Fruit fly (Drosophila melanogaster): ENCODE data around the gene CG14563.

Gene CG14563

DNA sequence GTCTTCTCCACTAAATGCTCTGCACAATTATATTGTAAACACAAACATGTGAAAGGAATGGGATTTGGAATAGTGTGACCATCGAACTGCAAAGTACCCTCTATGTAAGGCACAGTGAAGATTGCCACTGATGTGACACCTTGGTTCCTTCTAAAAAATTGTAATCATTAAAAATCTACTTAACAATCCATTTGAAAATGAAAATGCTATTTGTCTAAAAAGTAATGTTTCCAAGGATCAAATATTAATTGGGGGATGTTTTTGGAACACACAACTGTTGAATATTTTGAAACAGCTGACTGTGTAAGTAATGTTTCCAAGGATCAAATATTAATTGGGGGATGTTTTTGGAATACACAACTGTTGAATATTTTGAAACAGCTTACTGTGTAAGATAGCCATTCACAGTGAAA, 14.0 kb downstream of the CG14563 start, which contains the start of gene CG32448 (continued):
- no peak for TF ChIP-seq Hr78 (GFP tag; optimal IDR thresholded peaks at IDR 0.05)
- peak; percentile 61; the same call in 1 of the 2 replicates for TF ChIP-seq Taf1 (GFP tag; IDR thresholded peaks at IDR 0.05)
- peak; percentile 21 for TF ChIP-seq sug (tag; optimal IDR thresholded peaks at IDR 0.05)
- TF ChIP-seq CG4730 (GFP tag; IDR thresholded peaks at IDR 0.05), result 0 out of 2 replicates have a peak, but pooled peaks have one; percentile 16
- TF ChIP-seq crc (GFP tag; optimal IDR thresholded peaks at IDR 0.05), result no peak
- peak; percentile 81 for TF ChIP-seq lmd (GFP tag; IDR thresholded peaks at IDR 0.05)
- peak; percentile 19 for TF ChIP-seq CG33213 (GFP tag; optimal IDR thresholded peaks at IDR 0.05)
- TF ChIP-seq CG8924 (tag; optimal IDR thresholded peaks at IDR 0.05), result peak; percentile 59
- no peak for TF ChIP-seq CkIIα-i1 (GFP tag; IDR thresholded peaks at IDR 0.05)
- TF ChIP-seq unc-4 (GFP tag; IDR thresholded peaks at IDR 0.05; ENCODE audit: partially characterized antibody), result no peak
- TF ChIP-seq Hey (tag; optimal IDR thresholded peaks at IDR 0.05), result no peak
- TF ChIP-seq org-1 (GFP tag; optimal IDR thresholded peaks at IDR 0.05), result no peak
- TF ChIP-seq danr (GFP tag; IDR thresholded peaks at IDR 0.05), result 0 out of 2 replicates have a peak, but pooled peaks have one; percentile 31
- peak; percentile 92 for TF ChIP-seq scrt (GFP tag; optimal IDR thresholded peaks at IDR 0.05)
- peak; percentile 33; the same call in 1 of the 2 replicates for TF ChIP-seq sisA (GFP tag; IDR thresholded peaks at IDR 0.05)
- TF ChIP-seq Oaz (GFP tag; IDR thresholded peaks at IDR 0.05), result peak; percentile 30; the same call in 1 of the 2 replicates
- TF ChIP-seq CG17385 (GFP tag; optimal IDR thresholded peaks at IDR 0.05), result peak; percentile 44
- TF ChIP-seq wor (GFP tag; IDR thresholded peaks at IDR 0.05), result no peak
- TF ChIP-seq CG9727 (GFP tag; optimal IDR thresholded peaks at IDR 0.05), result peak; percentile 57
- peak; percentile 85 for TF ChIP-seq ci (GFP tag; IDR thresholded peaks at IDR 0.05)
- peak; percentile 52 for TF ChIP-seq CG18011 (GFP tag; optimal IDR thresholded peaks at IDR 0.05)
- no peak for TF ChIP-seq fd102C (GFP tag; optimal IDR thresholded peaks at IDR 0.05)
- no peak for TF ChIP-seq sd (tag; optimal IDR thresholded peaks at IDR 0.05)
- TF ChIP-seq Scr (GFP tag; IDR thresholded peaks at IDR 0.05; ENCODE audit: partially characterized antibody), result no peak
- TF ChIP-seq CG17186 (GFP tag; optimal IDR thresholded peaks at IDR 0.05), result no peak
- TF ChIP-seq Ravus (GFP tag; IDR thresholded peaks at IDR 0.05), result peak; percentile 7; the same call in 1 of the 2 replicates
- no peak for TF ChIP-seq BtbVII (GFP tag; optimal IDR thresholded peaks at IDR 0.05)
- no peak for TF ChIP-seq Asciz (GFP tag; optimal IDR thresholded peaks at IDR 0.05)
- TF ChIP-seq Optix (GFP tag; IDR thresholded peaks at IDR 0.05), result no peak
- peak; percentile 67 for TF ChIP-seq zfh2 (GFP tag; optimal IDR thresholded peaks at IDR 0.05)
- peak; percentile 53 for TF ChIP-seq CG4404 (GFP tag; IDR thresholded peaks at IDR 0.05)
- peak; percentile 75 for TF ChIP-seq H15 (GFP tag; IDR thresholded peaks at IDR 0.05)
- peak; percentile 66 for TF ChIP-seq CG17328 (GFP tag; IDR thresholded peaks at IDR 0.05)
- peak; percentile 81 for TF ChIP-seq zfh1 (GFP tag; IDR thresholded peaks at IDR 0.05)
- no peak for TF ChIP-seq mld (GFP tag; IDR thresholded peaks at IDR 0.05; ENCODE audit: partially characterized antibody)
- no peak for TF ChIP-seq ato (GFP tag; IDR thresholded peaks at IDR 0.05; ENCODE audit: partially characterized antibody)
- TF ChIP-seq crol (GFP tag; IDR thresholded peaks at IDR 0.05), result no peak
- TF ChIP-seq fu2 (GFP tag; optimal IDR thresholded peaks at IDR 0.05), result peak; percentile 69
- peak; percentile 30 for TF ChIP-seq Nf-YC (tag; optimal IDR thresholded peaks at IDR 0.05)
- peak; percentile 58; the same call in 1 of the 3 replicates for TF ChIP-seq otp (GFP tag; IDR thresholded peaks at IDR 0.05)
- TF ChIP-seq CG6254 (GFP tag; optimal IDR thresholded peaks at IDR 0.05), result no peak
- TF ChIP-seq CG10209 (GFP tag; optimal IDR thresholded peaks at IDR 0.05), result peak; percentile 57
- no peak for TF ChIP-seq CG6683 (GFP tag; optimal IDR thresholded peaks at IDR 0.05)
- no peak; the same call in 2 of the 3 replicates for TF ChIP-seq CG3726 (GFP tag; IDR thresholded peaks at IDR 0.05)
- TF ChIP-seq CG11085 (GFP tag; IDR thresholded peaks at IDR 0.05), result peak; percentile 44; the same call in 1 of the 2 replicates
- TF ChIP-seq pnt (GFP tag; optimal IDR thresholded peaks at IDR 0.05), result peak; percentile 54
- TF ChIP-seq CG2202 (tag; optimal IDR thresholded peaks at IDR 0.05), result no peak
- TF ChIP-seq gro (GFP tag; optimal IDR thresholded peaks at IDR 0.05), result no peak
- TF ChIP-seq CG18476 (GFP tag; optimal IDR thresholded peaks at IDR 0.05), result peak; percentile 45
- TF ChIP-seq NK7.1 (GFP tag; optimal IDR thresholded peaks at IDR 0.05), result no peak
- TF ChIP-seq H2.0 (GFP tag; IDR thresholded peaks at IDR 0.05), result peak; percentile 76

All from whole organism, embryonic.